Worm (Caenorhabditis elegans) whole organism, late embryonic: ENCODE measurements around the gene F55G1.7.

Source experiments
- F13H6.1 ChIP-seq: sonication (generic microtip); optimal IDR thresholded peaks from 2 replicates; lab custom pipeline; 2016; ENCODE audit warnings: missing genetic modification characterization, missing compliant biosample characterization
- ama-1 ChIP-seq: fragments of 150-350 bp; optimal IDR thresholded peaks from 2 replicates; lab custom pipeline; 2014
- ceh-9 ChIP-seq: sonication (generic microtip); optimal IDR thresholded peaks from 2 replicates; lab custom pipeline; 2016; ENCODE audit warnings: mild to moderate bottlenecking, missing genetic modification characterization, inconsistent platforms, missing compliant biosample characterization
- hlh-30 ChIP-seq: sonication (generic microtip); optimal IDR thresholded peaks from 2 replicates; lab custom pipeline; 2017; ENCODE audit warnings: antibody characterized with exemption, missing genetic modification characterization, missing compliant biosample characterization; ENCODE audit not compliant: insufficient read depth
- madf-2 ChIP-seq: sonication (generic microtip); optimal IDR thresholded peaks from 2 replicates; lab custom pipeline; 2017; ENCODE audit warnings: missing genetic modification characterization, missing compliant biosample characterization
- nfya-1 ChIP-seq: sonication (generic microtip); optimal IDR thresholded peaks from 2 replicates; lab custom pipeline; 2017; ENCODE audit warnings: missing genetic modification characterization, mild to moderate bottlenecking, missing compliant biosample characterization, antibody characterized with exemption, moderate library complexity
- pha-4 ChIP-seq: fragments of 150-350 bp; optimal IDR thresholded peaks from 2 replicates; lab custom pipeline; 2018; ENCODE audit warnings: missing biosample characterization, missing genetic modification reagents, missing genetic modification characterization

DNA sequence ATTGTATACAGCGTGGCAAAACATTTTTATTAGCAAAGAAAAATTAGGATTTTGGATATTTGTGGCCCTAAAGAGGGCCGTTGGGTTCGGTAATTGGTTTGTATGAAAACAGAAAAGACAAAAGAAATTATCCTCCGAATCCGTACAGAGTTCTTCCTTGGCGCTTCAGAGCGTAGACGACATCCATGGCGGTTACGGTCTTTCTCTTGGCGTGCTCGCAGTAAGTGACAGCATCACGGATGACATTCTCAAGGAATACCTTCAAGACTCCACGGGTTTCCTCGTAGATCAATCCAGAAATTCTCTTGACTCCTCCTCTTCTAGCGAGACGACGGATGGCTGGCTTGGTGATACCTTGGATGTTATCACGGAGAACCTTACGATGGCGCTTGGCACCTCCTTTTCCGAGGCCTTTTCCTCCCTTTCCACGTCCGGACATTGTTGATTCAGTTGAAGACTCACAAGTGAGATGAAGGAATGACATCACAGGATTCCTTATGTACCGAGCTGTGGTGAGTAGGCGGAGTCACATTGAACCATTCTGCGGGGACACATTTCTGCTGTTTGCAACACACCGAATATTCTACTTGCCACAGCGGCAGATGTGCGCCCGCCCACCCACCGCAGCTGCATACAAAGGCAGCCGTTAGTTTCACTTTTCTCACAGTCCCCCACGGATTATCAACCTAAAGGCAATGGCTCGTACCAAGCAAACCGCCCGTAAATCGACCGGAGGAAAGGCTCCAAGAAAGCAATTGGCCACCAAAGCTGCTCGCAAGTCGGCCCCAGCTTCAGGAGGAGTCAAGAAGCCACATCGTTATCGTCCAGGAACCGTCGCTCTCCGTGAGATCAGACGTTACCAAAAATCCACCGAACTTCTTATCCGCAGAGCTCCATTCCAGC is 18.2 kb upstream of the F55G1.7 start, which contains the start of the genes his-60 and his-59:
- no peak for TF ChIP-seq pha-4 (tag; lab: Kevin White, UChicago)
- TF ChIP-seq ceh-9 (tag; lab: Kevin White, UChicago), result no peak
- peak; percentile 90 for TF ChIP-seq ama-1 (lab: Kevin White, UChicago)
- peak; percentile 25 for TF ChIP-seq hlh-30 (tag; lab: Kevin White, UChicago)
- peak; percentile 33 for TF ChIP-seq nfya-1 (tag; lab: Kevin White, UChicago)
- no peak for TF ChIP-seq madf-2
- TF ChIP-seq F13H6.1 (tag; lab: Kevin White, UChicago), result no peak
